Worm (Caenorhabditis elegans) whole organism, L4 larva: Measurements from ENCODE around the gene kdp-1.
A peak's percentile ranks its signal among the peaks of the same experiment; 100 is the strongest.

Experiments used
- D1046.2 ChIP-seq: fragments of 200-800 bp; sonication (Bioruptor generic); IDR thresholded peaks from 2 replicates; pipeline ENCODE4 v1.3.6; 2022; ENCODE audit warnings: missing genetic modification characterization, missing compliant biosample characterization
- F37D6.2 ChIP-seq: sonication (generic microtip); optimal IDR thresholded peaks from 2 replicates; lab custom pipeline; 2016; ENCODE audit warnings: mild to moderate bottlenecking, missing genetic modification characterization, missing compliant biosample characterization
- R02D3.7 ChIP-seq: fragments of 150-350 bp; sonication (generic microtip); optimal IDR thresholded peaks from 3 replicates; lab custom pipeline; 2014; ENCODE audit warnings: missing biosample characterization, missing genetic modification characterization
- T26A8.4 ChIP-seq: fragments of 200-800 bp; sonication (Bioruptor generic); IDR thresholded peaks from 2 replicates; pipeline ENCODE4 v1.3.6; 2022; ENCODE audit warnings: missing genetic modification characterization, missing compliant biosample characterization
- Y5F2A.4 ChIP-seq: fragments of 200-800 bp; sonication (Bioruptor generic); optimal IDR thresholded peaks from 2 replicates; lab custom pipeline; 2018; ENCODE audit warnings: mild to moderate bottlenecking, missing genetic modification characterization, missing compliant biosample characterization
- ZK337.2 ChIP-seq: fragments of 200-800 bp; sonication (Bioruptor generic); IDR thresholded peaks from 2 replicates; pipeline ENCODE4 v1.3.6; 2022; ENCODE audit warnings: missing genetic modification reagents, missing genetic modification characterization, missing compliant biosample characterization
- aha-1 ChIP-seq: fragments of 150-350 bp; peaks from one replicate; lab custom pipeline; 2014; ENCODE audit warnings: missing biosample characterization, missing genetic modification characterization
- aly-2 ChIP-seq: sonication (generic microtip); optimal IDR thresholded peaks from 2 replicates; lab custom pipeline; 2018; ENCODE audit warnings: missing biosample characterization, missing genetic modification characterization
- ama-1 ChIP-seq: fragments of 150-350 bp; optimal IDR thresholded peaks from 2 replicates; lab custom pipeline; 2014; ENCODE audit warnings: inconsistent platforms, mixed read lengths
- arid-1 ChIP-seq: fragments of 200-800 bp; sonication (Bioruptor generic); conservative IDR thresholded peaks from 2 replicates; pipeline ENCODE4 v1.3.6; 2022; ENCODE audit warnings: missing genetic modification reagents, missing genetic modification characterization, missing compliant biosample characterization
- attf-4 ChIP-seq: sonication (generic microtip); optimal IDR thresholded peaks from 3 replicates; lab custom pipeline; 2017; ENCODE audit warnings: missing biosample characterization, missing genetic modification characterization
- ceh-20 ChIP-seq: fragments of 200-800 bp; sonication (Bioruptor generic); IDR thresholded peaks from 2 replicates; pipeline ENCODE4 v1.3.6; 2022; ENCODE audit warnings: missing genetic modification reagents, missing genetic modification characterization, missing compliant biosample characterization
- ceh-62 ChIP-seq: sonication (generic microtip); optimal IDR thresholded peaks from 2 replicates; lab custom pipeline; 2017; ENCODE audit warnings: missing biosample characterization, missing genetic modification characterization
- ctbp-1 ChIP-seq: fragments of 200-800 bp; sonication (Bioruptor generic); IDR thresholded peaks from 2 replicates; pipeline ENCODE4 v1.3.6; 2022; ENCODE audit warnings: missing genetic modification reagents, missing genetic modification characterization, missing compliant biosample characterization
- daf-12 ChIP-seq: fragments of 150-350 bp; optimal IDR thresholded peaks from 2 replicates; lab custom pipeline; 2014; ENCODE audit warnings: missing biosample characterization, missing genetic modification reagents, missing genetic modification characterization
- daf-16 ChIP-seq, 3 experiments: sonication (generic microtip); optimal IDR thresholded peaks; 2 replicates each; lab custom pipeline; 2016 to 2017; ENCODE audit warnings: missing genetic modification characterization in 3 of 3, missing genetic modification reagents in 3 of 3, mild to moderate bottlenecking in 2 of 3, missing compliant biosample characterization in 2 of 3, missing biosample characterization in 1 of 3, moderate library complexity in 1 of 3
- daf-19 ChIP-seq: fragments of 200-800 bp; sonication (Bioruptor generic); conservative IDR thresholded peaks from 2 replicates; pipeline ENCODE4 v1.3.6; 2022; ENCODE audit warnings: missing genetic modification characterization, missing compliant biosample characterization
- daf-8 ChIP-seq: fragments of 200-800 bp; sonication (Bioruptor generic); IDR thresholded peaks from 2 replicates; pipeline ENCODE4 v1.3.6; 2022; ENCODE audit warnings: missing genetic modification characterization, missing compliant biosample characterization
- dmd-6 ChIP-seq: fragments of 200-800 bp; sonication (Bioruptor generic); IDR thresholded peaks from 2 replicates; pipeline ENCODE4 v1.3.6; 2022; ENCODE audit warnings: missing genetic modification reagents, missing genetic modification characterization, missing compliant biosample characterization
- dmd-8 ChIP-seq: fragments of 200-800 bp; sonication (Bioruptor generic); IDR thresholded peaks from 2 replicates; pipeline ENCODE4 v1.3.6; 2022; ENCODE audit warnings: missing genetic modification characterization, missing compliant biosample characterization
- dpl-1 ChIP-seq: fragments of 150-350 bp; optimal IDR thresholded peaks from 2 replicates; lab custom pipeline; 2014; ENCODE audit warnings: missing biosample characterization, missing genetic modification reagents, missing genetic modification characterization
- duxl-1 ChIP-seq: sonication (generic microtip); optimal IDR thresholded peaks from 2 replicates; lab custom pipeline; 2016; ENCODE audit warnings: mild to moderate bottlenecking, missing genetic modification characterization, moderate library complexity, missing compliant biosample characterization; ENCODE audit not compliant: poor library complexity
- dve-1 ChIP-seq: sonication (generic microtip); optimal IDR thresholded peaks from 2 replicates; lab custom pipeline; 2017; ENCODE audit warnings: antibody characterized with exemption, mild to moderate bottlenecking, missing genetic modification characterization, missing compliant biosample characterization; ENCODE audit not compliant: insufficient read depth
- egl-27 ChIP-seq: sonication (generic microtip); optimal IDR thresholded peaks from 3 replicates; lab custom pipeline; 2017; ENCODE audit warnings: missing biosample characterization, missing genetic modification reagents, missing genetic modification characterization
- fos-1 ChIP-seq: fragments of 150-350 bp; optimal IDR thresholded peaks from 2 replicates; lab custom pipeline; 2014; ENCODE audit warnings: missing biosample characterization, missing genetic modification characterization
- hif-1 ChIP-seq, 2 experiments: sonication (generic microtip); optimal IDR thresholded peaks; 2 replicates each; lab custom pipeline; 2016 to 2017; ENCODE audit warnings: missing compliant biosample characterization in 2 of 2, missing genetic modification characterization in 2 of 2, missing genetic modification reagents in 2 of 2, missing genotype in 2 of 2, mild to moderate bottlenecking in 1 of 2
- hlh-11 ChIP-seq: fragments of 200-800 bp; sonication (Bioruptor generic); optimal IDR thresholded peaks from 2 replicates; lab custom pipeline; 2018; ENCODE audit warnings: mild to moderate bottlenecking, missing genetic modification characterization, missing compliant biosample characterization
- hlh-30 ChIP-seq: sonication (generic microtip); optimal IDR thresholded peaks from 2 replicates; lab custom pipeline; 2017; ENCODE audit warnings: antibody characterized with exemption, mild to moderate bottlenecking, missing genetic modification characterization, missing compliant biosample characterization; ENCODE audit not compliant: insufficient read depth
- lin-1 ChIP-seq: fragments of 200-800 bp; sonication (Bioruptor generic); IDR thresholded peaks from 2 replicates; pipeline ENCODE4 v1.3.6; 2022; ENCODE audit warnings: missing genetic modification reagents, missing genetic modification characterization, missing compliant biosample characterization
- lin-15B ChIP-seq: fragments of 150-350 bp; sonication (generic microtip); optimal IDR thresholded peaks from 3 replicates; lab custom pipeline; 2014; ENCODE audit warnings: missing biosample characterization, missing genetic modification characterization
- lin-29 ChIP-seq: fragments of 200-800 bp; sonication (Bioruptor generic); IDR thresholded peaks from 2 replicates; pipeline ENCODE4 v1.3.6; 2022; ENCODE audit warnings: missing genetic modification reagents, missing genetic modification characterization, missing compliant biosample characterization
- lin-38 ChIP-seq: fragments of 200-800 bp; sonication (Bioruptor generic); IDR thresholded peaks from 2 replicates; pipeline ENCODE4 v1.3.6; 2022; ENCODE audit warnings: missing genetic modification reagents, missing genetic modification characterization, missing compliant biosample characterization
- lir-3 ChIP-seq: sonication (generic microtip); optimal IDR thresholded peaks from 2 replicates; lab custom pipeline; 2016; ENCODE audit warnings: mild to moderate bottlenecking, missing genetic modification characterization, missing compliant biosample characterization
- madf-9 ChIP-seq: fragments of 200-800 bp; sonication (Bioruptor generic); conservative IDR thresholded peaks from 2 replicates; pipeline ENCODE4 v1.3.6; 2022; ENCODE audit warnings: missing genetic modification reagents, missing genetic modification characterization, missing compliant biosample characterization
- nhr-102 ChIP-seq: sonication (generic microtip); optimal IDR thresholded peaks from 2 replicates; lab custom pipeline; 2016; ENCODE audit warnings: mild to moderate bottlenecking, missing genetic modification characterization, moderate library complexity, missing compliant biosample characterization
- nhr-11 ChIP-seq: fragments of 150-350 bp; optimal IDR thresholded peaks from 2 replicates; lab custom pipeline; 2014; ENCODE audit warnings: missing biosample characterization, missing genetic modification characterization
- nhr-237 ChIP-seq: sonication (generic microtip); optimal IDR thresholded peaks from 2 replicates; lab custom pipeline; 2017; ENCODE audit warnings: missing biosample characterization, missing genetic modification characterization
- nhr-25 ChIP-seq: sonication (generic microtip); optimal IDR thresholded peaks from 2 replicates; lab custom pipeline; 2017; ENCODE audit warnings: missing genetic modification characterization, mild to moderate bottlenecking, missing compliant biosample characterization, antibody characterized with exemption, moderate library complexity, borderline replicate concordance; ENCODE audit not compliant: insufficient read depth
- nhr-48 ChIP-seq: sonication (generic microtip); optimal IDR thresholded peaks from 2 replicates; lab custom pipeline; 2016; ENCODE audit warnings: mild to moderate bottlenecking, missing genetic modification characterization, missing compliant biosample characterization
- nhr-6 ChIP-seq: fragments of 150-350 bp; optimal IDR thresholded peaks from 2 replicates; lab custom pipeline; 2014; ENCODE audit warnings: missing biosample characterization, missing genetic modification characterization
- pha-4 ChIP-seq, 2 experiments: fragments of 150-350 bp in 1 of 2; fragments of 200-800 bp in 1 of 2; sonication (Bioruptor generic) in 1 of 2; IDR thresholded peaks in 1 of 2; optimal IDR thresholded peaks in 1 of 2; 2 replicates each; pipeline versions ENCODE4 v1.3.6 to Lab custom; 2014 to 2022; ENCODE audit warnings: missing genetic modification characterization in 2 of 2, missing genetic modification reagents in 2 of 2, missing biosample characterization in 1 of 2, missing compliant biosample characterization in 1 of 2
- php-3 ChIP-seq: fragments of 200-800 bp; sonication (Bioruptor generic); IDR thresholded peaks from 2 replicates; pipeline ENCODE4 v1.3.6; 2022; ENCODE audit warnings: missing genetic modification reagents, missing genetic modification characterization, missing compliant biosample characterization
- sdz-12 ChIP-seq: fragments of 200-800 bp; sonication (Bioruptor generic); optimal IDR thresholded peaks from 2 replicates; lab custom pipeline; 2018; ENCODE audit warnings: mild to moderate bottlenecking, missing genetic modification characterization, missing compliant biosample characterization
- snpc-1.2 ChIP-seq: fragments of 200-800 bp; sonication (Bioruptor generic); IDR thresholded peaks from 2 replicates; pipeline ENCODE4 v1.3.6; 2022; ENCODE audit warnings: missing genetic modification reagents, missing genetic modification characterization, missing compliant biosample characterization
- unc-62 ChIP-seq, 3 experiments: fragments of 150-350 bp in 1 of 3; sonication (generic microtip); optimal IDR thresholded peaks in 2 of 3; peaks in 1 of 3; 1 replicate in 1 of 3; 2 replicates in 2 of 3; lab custom pipeline; 2014 to 2017; ENCODE audit warnings: missing biosample characterization in 3 of 3, missing genetic modification characterization in 3 of 3, missing genetic modification reagents in 3 of 3, missing genotype in 1 of 3
- zag-1 ChIP-seq: fragments of 150-350 bp; optimal IDR thresholded peaks from 2 replicates; lab custom pipeline; 2014; ENCODE audit warnings: missing biosample characterization, missing genetic modification characterization
- zfp-3 ChIP-seq: fragments of 200-800 bp; sonication (Bioruptor generic); conservative IDR thresholded peaks from 2 replicates; pipeline ENCODE4 v1.3.6; 2022; ENCODE audit warnings: missing genetic modification reagents, missing genetic modification characterization, missing compliant biosample characterization
- zip-11 ChIP-seq: fragments of 200-800 bp; sonication (Bioruptor generic); IDR thresholded peaks from 2 replicates; pipeline ENCODE4 v1.3.6; 2022; ENCODE audit warnings: missing genetic modification characterization, missing compliant biosample characterization
- zip-2 ChIP-seq: fragments of 150-350 bp; optimal IDR thresholded peaks from 2 replicates; lab custom pipeline; 2014; ENCODE audit warnings: missing biosample characterization, missing genetic modification characterization
- ztf-11 ChIP-seq: fragments of 150-350 bp; optimal IDR thresholded peaks from 2 replicates; lab custom pipeline; 2014; ENCODE audit warnings: missing biosample characterization, missing genetic modification characterization

Gene kdp-1

DNA sequence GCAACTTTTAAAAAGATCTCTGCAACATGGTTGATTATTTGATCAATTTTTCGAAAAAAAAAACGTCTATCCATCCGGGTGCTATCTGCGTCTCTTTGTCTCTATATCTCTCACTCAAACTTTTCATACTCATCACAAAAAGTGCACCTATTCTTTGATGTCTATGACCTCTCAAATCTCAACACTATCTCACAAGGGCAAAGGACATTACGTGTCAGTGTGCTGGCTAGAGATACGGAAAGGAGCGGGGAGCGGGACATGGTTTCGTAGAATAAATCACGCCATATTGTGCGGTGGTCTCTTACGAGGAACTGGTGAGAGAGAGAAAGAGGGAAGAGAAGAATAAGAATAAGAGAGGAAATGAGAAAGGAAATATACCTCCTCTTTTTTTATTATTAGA is 22.4 kb downstream of the kdp-1 start (continued):
- TF ChIP-seq nhr-6: peak; percentile 88
- TF ChIP-seq nhr-237 (tag; lab: Kevin White, UChicago): no peak
- TF ChIP-seq fos-1 (tag; lab: Kevin White, UChicago): no peak
- no peak for TF ChIP-seq F37D6.2 (tag; lab: Kevin White, UChicago)
- peak; percentile 47; the same call in 1 of the 2 replicates for TF ChIP-seq php-3 (GFP tag; lab: Robert Waterston, UW)
- no peak for TF ChIP-seq lir-3 (tag; lab: Kevin White, UChicago)
- TF ChIP-seq attf-4 (tag; lab: Kevin White, UChicago): no peak
- TF ChIP-seq dve-1: peak; percentile 97
- TF ChIP-seq duxl-1: no peak
- no peak for TF ChIP-seq dmd-8 (GFP tag; lab: Robert Waterston, UW)
- peak; percentile 96 for TF ChIP-seq hlh-11 (tag; lab: Kevin White, UChicago)
- TF ChIP-seq ama-1 (lab: Kevin White, UChicago): no peak
- peak; percentile 92 for TF ChIP-seq nhr-48
- TF ChIP-seq zip-11: no peak
- TF ChIP-seq madf-9 (GFP tag; lab: Robert Waterston, UW): no peak
- no peak for TF ChIP-seq ctbp-1 (GFP tag; lab: Robert Waterston, UW)
- TF ChIP-seq D1046.2 (GFP tag; lab: Robert Waterston, UW): no peak
- peak; percentile 82 for TF ChIP-seq nhr-102 (tag; lab: Kevin White, UChicago)
- no peak for TF ChIP-seq daf-19 (GFP tag; lab: Robert Waterston, UW)
- TF ChIP-seq nhr-11: peak; percentile 86
- no peak for TF ChIP-seq sdz-12
- peak; percentile 58 for TF ChIP-seq nhr-25 (tag; lab: Kevin White, UChicago)
- TF ChIP-seq pha-4 (GFP tag; IDR thresholded peaks at IDR 0.05; lab: Robert Waterston, UW): 0 out of 2 replicates have a peak, but pooled peaks have one; percentile 35
- no peak for TF ChIP-seq pha-4 (tag; optimal IDR thresholded peaks at IDR 0.05; lab: Kevin White, UChicago)
- TF ChIP-seq daf-16 (GFP tag; optimal IDR thresholded peaks at IDR 0.05; lab: Kevin White, UChicago): peak; percentile 19 to 20
- peak; percentile 78 for TF ChIP-seq daf-16 (tag; optimal IDR thresholded peaks at IDR 0.05; lab: Kevin White, UChicago)
- TF ChIP-seq R02D3.7 (tag; lab: Kevin White, UChicago): no peak
- no peak for TF ChIP-seq lin-15B (tag; lab: Kevin White, UChicago)
- no peak for TF ChIP-seq aly-2
- no peak for TF ChIP-seq lin-29
- TF ChIP-seq aha-1 (tag; lab: Kevin White, UChicago): peak; percentile 97
- 0 out of 2 replicates have a peak, but pooled peaks have one; percentile 54 for TF ChIP-seq zfp-3 (GFP tag; lab: Robert Waterston, UW)
- peak; percentile 95 for TF ChIP-seq dmd-6 (GFP tag; lab: Robert Waterston, UW)
- no peak for TF ChIP-seq Y5F2A.4
- no peak for TF ChIP-seq daf-12 (tag; lab: Kevin White, UChicago)
- TF ChIP-seq ZK337.2 (GFP tag; lab: Robert Waterston, UW): no peak
- TF ChIP-seq lin-1 (GFP tag; lab: Robert Waterston, UW): peak; percentile 87
- TF ChIP-seq lin-38 (GFP tag; lab: Robert Waterston, UW): peak; percentile 47
- no peak for TF ChIP-seq snpc-1.2
- TF ChIP-seq daf-8: no peak
- TF ChIP-seq hlh-30: peak; percentile 88
- no peak for TF ChIP-seq unc-62 (GFP tag; optimal IDR thresholded peaks at IDR 0.05 in 1 of 2; lab: Kevin White, UChicago)
- TF ChIP-seq unc-62 (tag; optimal IDR thresholded peaks at IDR 0.05; lab: Kevin White, UChicago): no peak
- TF ChIP-seq egl-27 (tag; lab: Kevin White, UChicago): no peak
- no peak for TF ChIP-seq ztf-11 (tag; lab: Kevin White, UChicago)
- TF ChIP-seq arid-1: no peak
- no peak for TF ChIP-seq zag-1 (tag; lab: Kevin White, UChicago)
- TF ChIP-seq T26A8.4 (GFP tag; lab: Robert Waterston, UW): peak; percentile 46
- TF ChIP-seq zip-2: no peak
- TF ChIP-seq ceh-62 (tag; lab: Kevin White, UChicago): no peak
- peak in 1 of 2 experiments; percentile 62 for TF ChIP-seq hif-1 (tag; optimal IDR thresholded peaks at IDR 0.05; lab: Kevin White, UChicago)
- peak; percentile 54; the same call in 1 of the 2 replicates for TF ChIP-seq ceh-20 (GFP tag; lab: Robert Waterston, UW)
- TF ChIP-seq dpl-1: peak; percentile 36
